Worm (Caenorhabditis elegans): ENCODE measurements around the gene F23A7.4.
"Not testable (repeated sequence)": the region's sequence is repeated elsewhere in the genome, so short reads cannot be mapped to it uniquely, and the experiment has no call there.

Gene F23A7.4

ce11 chrX:16210518-16210917, 1.9 kb upstream of the F23A7.4 start, which contains the start of gene R11.4:
Gene R11.4 (minus strand): TSS chrX:16210618.
- no peak for TF ChIP-seq elt-3 (tag; optimal IDR thresholded peaks at IDR 0.05)
- TF ChIP-seq R02D3.7 (tag; optimal IDR thresholded peaks at IDR 0.05): no peak
- TF ChIP-seq lsy-12 (tag; optimal IDR thresholded peaks at IDR 0.05): no peak
- TF ChIP-seq ZK546.5 (tag; optimal IDR thresholded peaks at IDR 0.05): no peak
- TF ChIP-seq egl-5 (tag; optimal IDR thresholded peaks at IDR 0.05): no peak
- TF ChIP-seq nhr-43 (tag; optimal IDR thresholded peaks at IDR 0.05; ENCODE audit: poor library complexity, severe bottlenecking): no peak
- TF ChIP-seq unc-62 (GFP tag; optimal IDR thresholded peaks at IDR 0.05): no peak
- TF ChIP-seq ceh-28 (tag; optimal IDR thresholded peaks at IDR 0.05): no peak
- TF ChIP-seq nhr-76 (tag; optimal IDR thresholded peaks at IDR 0.05): no peak
- TF ChIP-seq eor-1 (tag; optimal IDR thresholded peaks at IDR 0.05): no peak
- no peak for TF ChIP-seq nhr-28 (tag; optimal IDR thresholded peaks at IDR 0.05)
- TF ChIP-seq unc-39 (tag; optimal IDR thresholded peaks at IDR 0.05): no peak
- TF ChIP-seq aly-2 (tag; optimal IDR thresholded peaks at IDR 0.05): no peak
- no peak for TF ChIP-seq nhr-25 (tag; optimal IDR thresholded peaks at IDR 0.05)
- no peak for TF ChIP-seq nhr-237 (tag; optimal IDR thresholded peaks at IDR 0.05)

ce11 chrX:16213073-16213472, 667 bp downstream of the F23A7.4 start, which contains the start of gene F23A7.8:
Gene F23A7.8 (plus strand): TSS chrX:16213373.
- not testable (repeated sequence) for TF ChIP-seq nhr-11, eor-1, ceh-16 (tag; optimal IDR thresholded peaks at IDR 0.05)

ce11 chrX:16217108-16217507, 4.7 kb downstream of the F23A7.4 start, which contains the start of gene F23A7.1:
Gene F23A7.1 (plus strand): TSS chrX:16217408.
- TF ChIP-seq ztf-11 (tag; optimal IDR thresholded peaks at IDR 0.05): no peak
- no peak for TF ChIP-seq nhr-11 (tag; optimal IDR thresholded peaks at IDR 0.05)
- TF ChIP-seq nhr-23 (tag; optimal IDR thresholded peaks at IDR 0.05): no peak
- TF ChIP-seq ama-1 (optimal IDR thresholded peaks at IDR 0.05): no peak
- TF ChIP-seq nhr-43 (tag; optimal IDR thresholded peaks at IDR 0.05; ENCODE audit: poor library complexity, severe bottlenecking): no peak
- TF ChIP-seq egl-5 (tag; optimal IDR thresholded peaks at IDR 0.05): no peak
- no peak for TF ChIP-seq ceh-16 (tag; optimal IDR thresholded peaks at IDR 0.05)
- no peak for TF ChIP-seq mdl-1 (tag; optimal IDR thresholded peaks at IDR 0.05)

- no peak for TF ChIP-seq skn-1 (tag; optimal IDR thresholded peaks at IDR 0.05)
- TF ChIP-seq ZK546.5 (tag; optimal IDR thresholded peaks at IDR 0.05): no peak
- no peak for TF ChIP-seq ama-1 (optimal IDR thresholded peaks at IDR 0.05)
- no peak for TF ChIP-seq fos-1 (tag; optimal IDR thresholded peaks at IDR 0.05)
- no peak for TF ChIP-seq aly-2 (tag; optimal IDR thresholded peaks at IDR 0.05)
- no peak for TF ChIP-seq pha-4 (tag; optimal IDR thresholded peaks at IDR 0.05)
- TF ChIP-seq elt-2 (tag; optimal IDR thresholded peaks at IDR 0.05): no peak
- no peak for TF ChIP-seq lin-15B (tag; optimal IDR thresholded peaks at IDR 0.05)
- no peak for TF ChIP-seq unc-62 (GFP tag; optimal IDR thresholded peaks at IDR 0.05)
- TF ChIP-seq egl-27 (tag; optimal IDR thresholded peaks at IDR 0.05): no peak
- TF ChIP-seq mml-1 (tag; optimal IDR thresholded peaks at IDR 0.05): no peak
- TF ChIP-seq ztf-11 (tag; optimal IDR thresholded peaks at IDR 0.05): no peak
- TF ChIP-seq daf-12 (tag; optimal IDR thresholded peaks at IDR 0.05): no peak
- TF ChIP-seq ceh-16 (tag; optimal IDR thresholded peaks at IDR 0.05): no peak
- TF ChIP-seq ceh-9 (tag; optimal IDR thresholded peaks at IDR 0.05): no peak
- TF ChIP-seq fkh-10 (GFP tag; optimal IDR thresholded peaks at IDR 0.05): no peak
- TF ChIP-seq nhr-67 (tag; optimal IDR thresholded peaks at IDR 0.05): no peak
These were observed 5.3 kb downstream of the F23A7.4 start for ce11 chrX:16217749-16218148.

- no peak for TF ChIP-seq nhr-76 (tag; optimal IDR thresholded peaks at IDR 0.05)
- peak; percentile 29 for TF ChIP-seq hmg-11 (tag; optimal IDR thresholded peaks at IDR 0.05)
- TF ChIP-seq pha-4 (tag; optimal IDR thresholded peaks at IDR 0.05): peak; percentile 59
- peak; percentile 56 for TF ChIP-seq fkh-10 (GFP tag; optimal IDR thresholded peaks at IDR 0.05)
- no peak for TF ChIP-seq nhr-25 (tag; optimal IDR thresholded peaks at IDR 0.05)
- peak; percentile 4 for TF ChIP-seq pqm-1 (tag; optimal IDR thresholded peaks at IDR 0.05)
- peak; percentile 61 for TF ChIP-seq lin-39 (tag; optimal IDR thresholded peaks at IDR 0.05)
- TF ChIP-seq elt-2 (tag; optimal IDR thresholded peaks at IDR 0.05): peak; percentile 33
- peak; percentile 60 for TF ChIP-seq nfya-1 (tag; optimal IDR thresholded peaks at IDR 0.05; ENCODE audit: insufficient read depth)
- TF ChIP-seq ceh-28 (tag; optimal IDR thresholded peaks at IDR 0.05): no peak
These were observed 5.9 kb downstream of the F23A7.4 start for ce11 chrX:16218306-16218705.

All from whole organism, L3 larva.